Fruit fly (Drosophila melanogaster): ENCODE results near the gene Boh1.

DNA sequence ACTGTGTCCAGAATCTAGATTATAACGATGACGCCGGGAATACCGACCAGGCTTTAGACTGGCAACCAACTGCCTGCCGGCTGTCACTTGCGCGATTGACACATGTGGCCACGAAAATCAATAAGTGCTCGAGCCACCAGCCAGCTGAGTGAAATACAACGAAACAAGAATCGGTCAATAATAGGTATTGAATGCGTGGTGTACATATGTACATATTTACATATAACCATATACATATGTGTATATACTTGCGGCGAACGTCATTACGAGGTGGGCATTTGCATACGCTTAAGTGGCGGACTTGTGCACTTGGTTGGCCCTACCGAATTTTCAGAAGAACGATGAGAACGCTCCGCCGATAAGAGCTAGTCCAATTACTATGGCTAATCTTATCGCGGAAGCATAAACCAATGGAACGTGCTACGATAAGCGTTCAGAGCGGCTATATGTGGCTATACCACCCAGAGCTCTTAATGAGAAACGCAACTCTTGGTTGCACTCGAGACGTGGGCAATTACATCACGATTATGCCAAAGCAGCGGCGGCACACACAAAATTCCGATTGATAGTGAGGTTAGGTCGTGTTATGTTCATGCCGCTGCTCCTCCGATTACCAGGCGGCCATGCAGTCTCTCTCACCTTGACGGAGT, 27.4 kb upstream of the Boh1 start:
- no peak for TF ChIP-seq Smox (GFP tag; optimal IDR thresholded peaks at IDR 0.05)
- TF ChIP-seq OdsH (GFP tag; optimal IDR thresholded peaks at IDR 0.05) = no peak
- no peak for TF ChIP-seq CG34406 (GFP tag; optimal IDR thresholded peaks at IDR 0.05)
- TF ChIP-seq CG6854 (GFP tag; optimal IDR thresholded peaks at IDR 0.05) = no peak
- no peak for TF ChIP-seq Gug (GFP tag; IDR thresholded peaks at IDR 0.05)
- no peak for TF ChIP-seq Sox14 (GFP tag; optimal IDR thresholded peaks at IDR 0.05)
- TF ChIP-seq Ets96B (tag; optimal IDR thresholded peaks at IDR 0.05) = no peak
- TF ChIP-seq CG15336 (GFP tag; IDR thresholded peaks at IDR 0.05) = no peak
